Fruit fly (Drosophila melanogaster): ENCODE results near the gene CG15386.

CG15386 gene

DNA sequence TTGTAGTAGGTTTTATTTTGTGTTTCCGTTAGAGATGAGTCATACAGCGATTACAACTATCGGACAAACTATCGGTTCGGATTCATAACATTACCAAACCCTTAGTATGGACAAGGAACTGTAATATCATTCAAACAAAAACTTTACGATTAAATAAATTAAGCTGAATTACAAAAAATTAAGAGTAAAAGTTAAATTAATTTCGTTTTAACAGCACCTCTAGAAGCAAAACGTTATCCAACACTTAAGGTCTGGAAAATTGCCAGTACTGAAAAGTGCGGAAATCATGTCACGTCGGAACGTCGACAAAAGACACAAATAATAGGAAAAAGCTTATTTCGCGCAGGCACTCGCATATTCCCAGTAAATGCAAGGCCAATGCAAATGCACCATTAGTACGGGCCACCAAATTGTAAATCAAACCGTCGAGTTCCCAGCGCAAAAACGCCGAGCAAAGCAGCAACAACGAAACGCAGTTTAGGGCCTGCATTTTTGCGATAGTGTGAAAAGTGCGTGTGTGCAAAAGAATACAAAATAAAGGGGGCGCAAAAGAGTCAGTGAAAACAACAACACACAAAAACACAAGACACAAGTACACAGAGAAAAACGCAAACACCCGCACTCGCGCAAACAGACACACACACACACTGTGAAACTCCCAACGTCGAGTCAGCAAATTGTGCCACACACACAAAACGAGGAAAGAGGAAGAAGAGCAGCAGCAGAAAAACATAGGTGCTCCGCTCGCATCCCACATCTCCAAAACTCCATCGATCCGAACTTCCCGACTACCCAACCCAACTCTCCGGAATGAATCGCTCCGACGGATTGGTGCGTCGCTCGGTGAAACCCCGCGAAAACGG lies 9.4 kb upstream of the CG15386 start, which contains the start of the genes CG15387 and sau:
TSS of gene CG15387 (minus strand) at position 36 of the 863 bp plus-strand sequence.
TSS of gene sau (plus strand) at position 84 of the 863 bp plus-strand sequence.
- TF ChIP-seq noc (tag; optimal IDR thresholded peaks at IDR 0.05): peak; percentile 88

DNA sequence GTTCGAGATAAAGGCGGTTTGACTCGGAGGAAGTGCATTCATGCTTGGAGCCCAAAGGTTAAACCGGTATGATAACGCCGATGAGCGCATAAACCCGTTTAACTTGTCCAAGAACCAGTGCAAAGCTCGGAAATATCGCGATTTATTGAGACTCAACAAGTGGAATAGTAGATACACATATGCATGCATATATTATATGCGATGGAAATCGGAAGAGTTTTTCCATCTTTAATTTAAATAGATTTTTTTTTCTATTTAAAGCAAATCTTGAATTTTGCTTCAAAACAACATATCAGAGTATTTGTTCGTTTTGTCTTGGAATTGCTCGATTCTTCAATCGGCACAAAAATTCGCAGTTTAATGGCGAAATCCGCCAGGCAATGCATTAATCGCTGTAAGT lies 5.3 kb upstream of the CG15386 start:
- TF ChIP-seq noc (tag; optimal IDR thresholded peaks at IDR 0.05): no peak

DNA sequence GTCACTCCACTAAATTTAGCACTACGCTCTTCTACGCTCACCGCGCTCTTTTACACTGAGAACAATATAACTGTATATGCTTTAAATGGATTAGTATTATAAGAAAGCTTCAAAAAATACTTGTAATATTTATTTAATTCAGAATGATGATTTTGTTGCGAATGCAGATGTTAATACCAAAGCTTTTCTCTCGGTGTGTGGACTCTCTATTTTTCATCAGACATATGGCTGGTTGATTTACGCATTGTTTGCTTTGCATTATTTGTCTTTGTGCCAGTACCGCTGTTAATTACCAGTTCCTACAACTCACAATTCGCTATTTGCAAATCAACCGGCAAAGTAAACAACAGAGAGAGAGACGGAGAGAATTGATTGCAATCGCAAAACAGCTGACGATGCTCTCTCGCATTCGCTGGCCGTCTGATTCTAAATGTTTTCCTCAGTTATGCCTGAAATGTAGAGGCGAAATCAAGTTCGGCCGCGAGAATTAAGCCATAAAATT lies 4.7 kb upstream of the CG15386 start:
- TF ChIP-seq noc (tag; optimal IDR thresholded peaks at IDR 0.05): peak; percentile 100

DNA sequence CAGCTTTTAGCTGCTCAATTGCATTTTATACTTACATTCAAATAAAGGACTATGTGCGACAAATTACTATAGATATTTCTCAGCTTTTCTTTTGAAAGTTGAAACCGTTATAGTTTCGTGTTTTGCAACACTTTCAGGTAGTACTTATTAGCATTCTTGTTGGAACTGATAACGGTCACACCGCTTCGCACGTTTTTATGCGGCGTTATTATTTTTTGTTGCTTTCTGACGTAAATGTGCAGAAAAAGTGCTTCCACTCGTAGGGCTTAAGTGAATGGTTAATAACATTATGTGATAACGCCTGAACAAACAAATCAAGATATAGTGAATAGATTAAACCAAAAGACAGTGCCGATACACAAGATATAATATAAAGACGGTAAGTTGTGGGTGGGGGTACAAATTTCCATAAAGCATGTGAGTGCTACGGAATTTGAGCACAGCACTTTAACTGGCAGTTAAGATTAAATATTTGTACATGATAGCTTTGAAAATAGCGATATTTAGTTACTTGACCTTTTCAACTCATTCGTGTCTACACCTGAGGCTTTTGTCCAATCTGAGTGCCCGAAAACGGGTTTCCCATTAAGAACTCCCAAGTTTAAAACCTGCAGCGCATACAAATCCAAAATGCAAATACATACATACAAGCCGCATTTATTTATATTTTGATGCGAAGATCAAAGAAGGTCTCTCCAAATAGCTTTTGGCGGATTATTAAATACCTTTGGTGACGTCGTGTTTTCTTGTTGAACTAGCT lies 3.7 kb upstream of the CG15386 start, which contains the start of gene papi:
TSS of gene papi (plus strand) at position 176 of the 760 bp plus-strand sequence.
- peak; percentile 41 for TF ChIP-seq noc (tag; optimal IDR thresholded peaks at IDR 0.05)

DNA sequence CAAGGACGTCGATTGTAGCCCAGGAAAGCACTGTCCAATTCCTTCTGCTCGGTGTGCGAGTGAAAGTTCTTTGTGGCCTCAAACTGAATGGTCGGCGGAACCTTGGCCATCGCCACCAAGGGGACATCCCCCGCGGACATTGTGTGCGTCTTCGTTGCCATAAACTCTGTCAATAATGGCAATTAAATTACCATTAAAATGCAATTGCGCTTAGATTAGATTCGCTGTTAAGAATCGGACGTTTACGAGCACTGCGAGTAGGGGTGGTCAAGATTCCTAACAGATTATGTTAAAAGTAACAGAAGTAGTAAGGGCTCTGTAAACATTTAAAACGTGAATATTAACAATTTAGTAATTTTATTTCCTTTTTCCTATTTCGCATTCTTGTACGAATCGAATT lies 981 bp downstream of the CG15386 start, which contains the start of gene daed:
TSS of gene daed (minus strand) at position 247 of the 400 bp plus-strand sequence.
- TF ChIP-seq noc (tag; optimal IDR thresholded peaks at IDR 0.05): no peak

DNA sequence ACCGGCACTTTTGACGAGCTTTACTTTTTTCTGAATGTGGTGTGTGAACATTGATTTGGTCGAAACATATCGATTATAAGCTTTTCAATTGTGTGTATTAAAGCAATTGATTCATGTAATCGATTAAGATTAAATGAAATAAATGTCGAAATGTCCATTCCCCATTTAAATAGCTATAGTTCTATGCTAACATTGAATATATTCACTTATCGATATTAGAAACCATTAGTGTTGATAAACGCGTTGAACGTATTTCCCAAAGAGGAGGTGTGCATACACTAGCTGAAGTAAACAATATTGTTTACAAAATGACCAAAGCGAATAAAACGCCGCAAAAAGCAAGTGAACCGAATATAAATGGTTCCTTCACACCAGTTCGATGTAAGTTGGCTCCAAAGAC lies 3.0 kb downstream of the CG15386 start, which contains the start of the genes Uch and CG34174:
TSS of gene Uch (minus strand) at position 208 of the 400 bp plus-strand sequence.
TSS of gene CG34174 (plus strand) at position 263 of the 400 bp plus-strand sequence.
- peak; percentile 5 for TF ChIP-seq noc (tag; optimal IDR thresholded peaks at IDR 0.05)

DNA sequence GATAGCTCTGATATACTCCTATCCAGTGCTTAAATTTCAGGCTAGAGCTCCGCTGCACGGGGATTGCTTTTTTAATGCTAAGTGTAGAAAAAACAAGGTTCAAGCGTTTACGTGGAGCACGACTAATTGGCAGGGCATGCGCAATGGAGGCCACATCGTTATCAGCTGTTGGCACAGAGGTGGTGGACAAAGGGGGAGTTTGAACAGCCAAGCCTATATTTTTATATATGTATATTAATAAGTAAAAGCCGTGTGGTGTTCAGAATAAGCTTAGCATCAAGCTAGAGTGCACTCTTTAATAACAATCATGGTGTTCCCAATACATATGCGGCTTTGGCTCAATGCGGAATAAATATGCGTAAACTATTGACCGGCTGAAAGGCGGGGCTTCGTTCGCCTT lies 4.6 kb downstream of the CG15386 start, which contains the start of gene CG15385:
TSS of gene CG15385 (minus strand) at position 94 of the 400 bp plus-strand sequence.
- no peak for TF ChIP-seq noc (tag; optimal IDR thresholded peaks at IDR 0.05)

DNA sequence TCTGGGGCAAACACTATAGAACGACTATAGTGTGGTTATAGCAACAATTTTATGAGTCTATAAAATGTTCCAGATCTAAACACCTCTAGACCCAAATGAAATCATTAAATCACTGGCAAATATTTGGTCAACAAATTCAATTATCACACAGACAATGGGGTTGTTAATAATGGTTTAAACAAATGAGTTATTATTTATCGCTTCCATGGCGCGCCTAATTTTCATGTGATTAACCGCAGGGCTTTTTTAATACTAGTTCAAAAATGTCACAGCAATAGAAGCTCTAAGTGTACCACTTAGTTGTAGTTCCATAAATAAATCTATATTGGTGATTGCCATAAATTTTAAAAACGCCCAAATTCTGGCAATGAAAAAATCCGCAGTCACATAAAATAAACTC lies 8.0 kb downstream of the CG15386 start, which contains the start of gene CG33124:
TSS of gene CG33124 (minus strand) at position 101 of the 400 bp plus-strand sequence.
- TF ChIP-seq noc (tag; optimal IDR thresholded peaks at IDR 0.05): no peak

DNA sequence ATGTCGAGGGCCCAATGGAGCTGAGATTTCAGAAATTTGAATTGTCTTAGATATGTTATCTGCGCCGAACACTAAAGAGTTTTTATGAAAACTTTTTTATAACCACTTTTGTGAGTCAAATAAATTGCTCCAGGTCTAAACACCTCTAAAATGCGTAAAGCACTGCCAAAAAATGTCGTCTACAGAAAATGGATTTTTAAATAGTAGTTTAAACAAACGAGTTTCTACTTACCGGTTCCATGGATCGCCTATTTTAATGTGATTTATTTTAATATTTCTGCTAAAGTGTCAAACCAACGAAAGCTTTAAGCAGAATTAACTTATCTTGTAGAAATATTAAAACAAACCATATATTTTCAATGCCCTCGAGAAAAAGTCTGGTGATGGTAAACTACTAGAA lies 11.0 kb downstream of the CG15386 start, which contains the start of gene CG31668:
TSS of gene CG31668 (minus strand) at position 101 of the 400 bp plus-strand sequence.
- TF ChIP-seq noc (tag; optimal IDR thresholded peaks at IDR 0.05): no peak

DNA sequence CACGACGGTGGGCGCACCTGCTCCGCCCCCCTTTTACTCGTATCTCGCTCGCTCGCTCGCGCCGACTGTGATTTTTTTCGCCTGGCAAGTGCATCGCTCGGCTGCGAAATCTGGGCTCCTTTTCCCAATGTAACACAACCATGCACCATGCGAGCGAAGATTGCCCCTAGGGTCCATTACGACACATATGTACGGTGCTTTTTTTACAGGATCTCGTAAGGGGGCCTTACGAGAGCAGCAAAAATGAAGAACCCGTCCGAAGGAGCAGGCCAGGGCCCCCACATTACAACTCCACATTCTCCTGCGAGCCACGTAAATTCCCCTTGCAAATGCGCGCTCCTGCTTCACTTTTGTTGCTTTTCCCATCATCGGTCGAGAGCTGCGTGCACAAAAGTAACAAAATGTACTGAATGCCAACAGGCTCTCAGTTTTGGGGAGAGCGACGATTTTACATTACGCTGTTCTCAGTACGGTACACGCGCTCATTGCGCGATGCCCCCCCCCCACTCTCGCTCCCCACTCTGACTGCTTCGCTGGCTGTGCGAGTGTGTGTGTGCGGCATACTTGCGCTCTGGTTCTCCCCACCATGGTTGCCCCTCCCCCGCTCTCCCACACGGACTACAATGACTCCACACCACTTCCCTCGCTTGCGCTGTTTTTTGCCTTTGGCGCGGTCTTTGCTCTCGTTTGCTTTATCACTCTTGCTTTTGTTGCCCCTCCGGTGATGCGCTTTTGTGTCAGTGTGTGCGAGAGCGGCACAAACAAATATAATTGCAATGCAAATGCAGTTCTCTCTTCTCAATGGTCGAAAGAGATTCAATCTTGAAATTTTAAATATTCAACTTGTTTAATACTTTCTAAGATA lies 14.0 kb downstream of the CG15386 start:
- TF ChIP-seq noc (tag; optimal IDR thresholded peaks at IDR 0.05): no peak

DNA sequence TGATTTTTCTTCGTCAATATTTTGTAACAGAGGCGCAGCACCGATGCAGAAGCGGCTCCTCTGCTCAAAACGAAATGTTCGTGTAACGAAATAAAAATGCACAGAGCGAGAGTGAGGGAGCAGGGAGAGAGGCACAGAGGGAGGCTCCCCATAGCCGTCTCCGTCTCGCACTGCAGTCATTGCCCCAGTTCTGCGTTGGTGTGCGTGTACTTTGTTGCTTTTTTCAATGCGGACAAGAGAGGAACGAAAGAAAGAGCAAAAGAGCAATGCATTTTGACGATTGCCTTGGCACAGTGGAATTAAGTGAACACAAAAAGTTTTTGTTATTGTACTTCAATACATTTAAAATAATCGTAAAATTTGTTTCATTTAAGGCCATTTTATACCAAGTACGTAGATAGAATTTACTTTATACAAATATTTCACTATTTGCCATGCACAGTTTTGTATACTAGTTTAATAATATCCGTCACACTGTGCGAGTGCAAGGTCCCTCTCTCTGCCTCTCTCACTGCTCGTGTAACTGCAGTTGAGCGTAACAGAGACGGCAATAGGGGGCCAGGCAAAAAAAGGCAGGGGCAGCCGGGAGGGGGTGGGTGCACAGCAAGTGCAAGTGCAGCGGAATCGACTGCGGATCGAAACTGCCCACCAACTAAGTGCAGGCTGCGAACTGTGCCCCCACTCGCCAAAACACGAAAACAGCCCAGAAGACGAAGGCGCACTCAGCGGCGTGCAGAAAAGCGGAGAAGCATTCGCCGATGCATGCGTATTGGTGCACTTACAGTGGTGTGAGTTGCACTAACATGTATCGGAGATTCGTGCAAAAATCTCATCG lies 14.8 kb downstream of the CG15386 start:
- TF ChIP-seq noc (tag; optimal IDR thresholded peaks at IDR 0.05): no peak

DNA sequence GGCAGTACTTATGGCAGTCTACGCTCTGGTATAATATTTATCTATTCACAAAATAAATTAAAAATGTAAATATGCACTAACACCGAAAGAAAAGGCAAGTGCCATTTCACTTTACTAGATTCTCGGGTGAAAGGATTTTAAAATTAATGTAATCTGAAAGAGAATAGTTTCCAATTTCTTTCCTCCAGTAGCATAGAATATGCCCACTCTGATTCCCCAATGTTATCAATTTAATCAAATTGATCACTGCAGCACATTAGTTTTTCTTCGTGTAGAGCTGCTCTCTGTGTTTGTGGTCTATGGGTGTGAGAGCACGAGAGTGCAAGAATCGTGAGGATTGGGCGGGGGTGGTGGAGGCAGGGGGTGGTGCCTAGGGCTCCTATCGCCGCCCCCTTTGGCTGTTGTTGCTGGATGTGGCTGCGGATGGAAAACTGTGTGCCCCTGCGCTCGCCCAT lies 15.9 kb downstream of the CG15386 start:
- no peak for TF ChIP-seq noc (tag; optimal IDR thresholded peaks at IDR 0.05)

DNA sequence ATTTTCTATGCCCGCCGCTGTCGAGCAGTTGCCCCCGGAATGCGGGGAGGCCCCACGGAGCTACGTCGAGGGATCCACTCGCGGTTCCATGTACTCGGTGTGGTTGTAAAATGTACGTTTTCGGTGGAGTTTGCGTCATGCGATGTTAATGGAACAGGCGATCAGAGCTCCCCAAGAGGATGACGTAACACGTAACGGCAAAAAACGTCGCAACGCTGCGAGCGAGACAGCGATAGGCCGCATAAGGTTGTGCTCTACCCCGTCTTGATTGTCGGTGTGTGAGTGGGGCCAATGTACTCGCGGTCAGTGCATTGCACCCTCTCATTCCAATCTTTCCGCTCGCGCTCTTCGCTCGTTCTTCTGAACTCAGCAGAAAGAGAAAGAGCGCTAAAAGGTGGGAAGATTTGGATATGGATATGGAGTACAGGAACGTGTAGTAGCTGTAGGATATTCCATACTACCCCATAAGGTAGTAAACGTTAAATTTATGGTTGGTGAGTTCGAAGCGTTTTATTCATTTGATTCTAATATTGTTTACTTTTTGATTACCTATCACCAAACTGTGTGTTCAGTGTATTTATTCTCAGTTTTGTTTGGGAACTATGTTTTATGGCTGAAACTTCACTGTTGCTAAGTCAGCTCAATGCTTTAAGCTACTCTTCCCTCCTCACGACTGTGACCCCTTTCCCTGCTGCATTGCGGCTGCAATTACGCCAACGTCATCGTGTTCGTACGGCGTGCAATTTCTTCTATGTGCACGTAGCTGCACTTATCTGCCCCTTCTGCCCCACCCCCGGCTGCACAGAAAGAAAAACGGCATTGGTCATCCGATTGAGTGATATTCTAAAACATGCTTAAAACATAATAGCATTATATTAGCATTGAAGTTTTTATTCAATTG lies 16.7 kb downstream of the CG15386 start:
- no peak for TF ChIP-seq noc (tag; optimal IDR thresholded peaks at IDR 0.05)

Measured in whole organism, larva.